Fruit fly (Drosophila melanogaster) whole organism, wandering third instar larva: Measurements from ENCODE around the gene CG14453.

Experiments
- CG9705 ChIP-seq: fragments of 200-800 bp; sonication (Bioruptor generic); optimal IDR thresholded peaks from 2 replicates; lab custom pipeline; 2018; ENCODE audit warnings: missing biosample characterization, mild to moderate bottlenecking, missing genetic modification characterization
- Hr78 ChIP-seq: fragments of >200 bp; optimal IDR thresholded peaks from 2 replicates; lab custom pipeline; 2017; ENCODE audit warnings: missing biosample characterization, missing genetic modification characterization
- Myc ChIP-seq: fragments of >200 bp; optimal IDR thresholded peaks from 2 replicates; lab custom pipeline; 2017
- N ChIP-seq: fragments of >200 bp; optimal IDR thresholded peaks from 2 replicates; lab custom pipeline; 2018; ENCODE audit warnings: missing biosample characterization, missing external identifiers, missing genetic modification characterization
- br ChIP-seq: fragments of 200-800 bp; sonication (Bioruptor generic); optimal IDR thresholded peaks from 2 replicates; lab custom pipeline; 2016; ENCODE audit warnings: missing biosample characterization, missing genetic modification characterization
- dmrt93B ChIP-seq: fragments of 200-800 bp; sonication (Bioruptor generic); optimal IDR thresholded peaks from 2 replicates; lab custom pipeline; 2018; ENCODE audit warnings: missing biosample characterization, mild to moderate bottlenecking, missing genetic modification characterization
- ey ChIP-seq: fragments of 200-800 bp; sonication (Bioruptor generic); optimal IDR thresholded peaks from 2 replicates; lab custom pipeline; 2016; ENCODE audit warnings: missing biosample characterization, missing genetic modification characterization
- psq ChIP-seq: fragments of 200-800 bp; sonication (Bioruptor generic); optimal IDR thresholded peaks from 3 replicates; lab custom pipeline; 2017; ENCODE audit warnings: missing biosample characterization, mild to moderate bottlenecking, missing genetic modification characterization, moderate library complexity
- rgr ChIP-seq: fragments of 200-800 bp; sonication (Bioruptor generic); optimal IDR thresholded peaks from 3 replicates; lab custom pipeline; 2016; ENCODE audit warnings: missing biosample characterization, mild to moderate bottlenecking, missing genetic modification characterization
- sv ChIP-seq: fragments of 200-800 bp; sonication (Bioruptor generic); optimal IDR thresholded peaks from 3 replicates; lab custom pipeline; 2016; ENCODE audit warnings: missing biosample characterization, missing genetic modification characterization

dm6 chr3L:22699133-22699532 is 5.2 kb downstream of the CG14453 start, which contains the start of gene CG45116:
- TF ChIP-seq br (GFP tag; lab: Kevin White, UChicago) (no peak), Myc (lab: Kevin White, UChicago) (no peak), Hr78 (no peak), sv (no peak), ey (GFP tag; lab: Kevin White, UChicago) (no peak), rgr (GFP tag; lab: Kevin White, UChicago) (no peak), CG9705 (GFP tag; lab: Kevin White, UChicago) (no peak), dmrt93B (GFP tag; lab: Kevin White, UChicago) (no peak), N (GFP tag; lab: Kevin White, UChicago) (no peak), psq (no peak)
